Worm (Caenorhabditis elegans) whole organism, dauer: ENCODE data around the gene ZC395.11.

Experiments
- unc-62 ChIP-seq: sonication (generic microtip); optimal IDR thresholded peaks from 2 replicates; lab custom pipeline; 2017; ENCODE audit warnings: missing biosample characterization, missing genetic modification reagents, missing genetic modification characterization

Gene ZC395.11

DNA sequence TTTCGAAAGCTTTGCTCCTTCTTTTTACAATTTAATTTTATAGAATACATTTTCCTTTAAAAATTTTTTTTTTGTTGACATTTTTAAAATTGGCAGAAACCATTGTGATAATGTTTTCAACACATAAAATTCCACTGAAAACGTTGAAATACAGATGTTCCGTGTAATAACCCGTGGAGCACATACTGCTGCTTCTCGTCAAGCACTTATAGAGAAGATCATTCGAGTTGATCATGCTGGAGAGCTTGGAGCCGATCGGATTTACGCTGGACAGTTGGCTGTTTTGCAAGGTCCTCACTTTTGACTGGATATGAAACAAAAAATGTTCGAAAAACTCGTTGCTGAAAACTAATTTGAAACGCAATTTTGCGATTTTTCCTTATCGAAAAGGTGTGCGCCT is 8.4 kb downstream of the ZC395.11 start, which contains the start of gene clk-1:
clk-1 (plus strand) TSS at position 155 of the 400 bp plus-strand sequence.
- no peak for TF ChIP-seq unc-62

DNA sequence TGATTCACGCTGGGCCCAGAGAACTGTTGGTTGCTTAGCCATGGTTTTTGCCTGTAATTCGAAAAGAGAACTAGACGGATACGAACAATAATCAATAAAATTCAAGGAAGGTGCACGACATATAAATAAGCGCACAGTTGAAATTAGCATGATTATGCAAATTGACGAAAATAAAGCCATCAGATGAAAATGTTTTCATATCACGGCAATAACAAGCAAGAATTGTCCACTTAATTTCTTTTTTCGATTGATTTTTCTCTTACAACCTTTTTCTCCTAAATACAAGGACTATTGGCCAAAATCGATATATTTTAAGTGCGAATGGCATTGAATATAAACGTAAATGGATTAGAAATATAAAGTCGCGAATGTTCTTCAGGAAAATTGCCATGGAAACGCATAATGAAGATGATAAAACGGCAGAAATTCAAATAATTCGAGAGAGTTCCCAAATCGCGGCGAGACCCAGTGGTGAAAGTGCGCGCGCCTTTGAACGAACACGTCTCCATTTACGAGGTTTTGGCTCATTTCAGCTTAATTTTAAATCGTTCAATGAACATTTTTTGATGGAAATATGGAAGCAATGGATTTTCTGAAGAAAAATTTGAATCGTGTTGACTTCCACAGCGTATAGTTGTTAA is 11.3 kb downstream of the ZC395.11 start, which contains the start of the genes daf-41 and toc-1:
daf-41 (minus strand) TSS at position 51 of the 641 bp plus-strand sequence.
toc-1 (plus strand) TSS at position 537 of the 641 bp plus-strand sequence.
- TF ChIP-seq unc-62 = no peak

DNA sequence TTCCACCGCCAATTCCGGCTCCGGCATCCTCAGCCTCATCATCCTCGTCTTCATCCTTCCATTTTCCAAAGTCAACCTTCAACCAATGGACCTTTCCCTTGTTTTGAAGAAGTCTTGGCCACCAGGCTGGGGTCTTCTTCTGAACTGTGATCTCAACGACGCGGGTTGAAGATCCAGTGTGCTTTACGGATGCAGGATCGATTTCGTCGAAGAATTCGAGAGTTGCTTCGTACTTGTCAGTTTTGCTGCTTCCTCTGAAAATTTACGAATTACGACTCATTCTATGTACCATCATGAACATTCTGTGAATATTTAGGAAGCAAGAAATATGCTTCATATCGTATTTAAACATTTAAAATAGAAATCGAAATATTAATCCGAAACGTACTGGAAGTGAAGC is 11.9 kb downstream of the ZC395.11 start:
- TF ChIP-seq unc-62 = no peak

DNA sequence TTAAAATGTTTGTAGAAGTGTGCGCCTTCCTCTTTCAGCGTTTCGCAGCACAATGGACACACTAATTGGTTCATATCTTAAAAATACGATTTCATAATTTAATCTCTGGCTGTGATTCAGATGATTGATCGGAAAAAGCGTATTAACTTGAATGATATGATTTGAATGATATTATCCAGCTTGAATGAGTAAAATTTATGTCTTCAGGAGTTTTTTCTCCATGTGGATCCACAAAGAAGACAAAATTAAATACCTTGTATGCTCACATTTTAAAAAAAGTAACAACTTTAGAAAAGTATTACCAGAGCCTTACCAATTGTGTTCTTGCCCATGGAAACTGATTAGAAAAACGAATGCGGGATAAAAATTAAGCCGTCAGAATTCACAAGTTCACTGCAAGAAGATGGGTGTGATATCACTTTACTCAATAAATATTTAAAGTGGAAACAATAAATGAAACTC is 12.7 kb downstream of the ZC395.11 start, which contains the start of gene ztf-8:
ztf-8 (minus strand) TSS at position 76 of the 462 bp plus-strand sequence.
- no peak for TF ChIP-seq unc-62

DNA sequence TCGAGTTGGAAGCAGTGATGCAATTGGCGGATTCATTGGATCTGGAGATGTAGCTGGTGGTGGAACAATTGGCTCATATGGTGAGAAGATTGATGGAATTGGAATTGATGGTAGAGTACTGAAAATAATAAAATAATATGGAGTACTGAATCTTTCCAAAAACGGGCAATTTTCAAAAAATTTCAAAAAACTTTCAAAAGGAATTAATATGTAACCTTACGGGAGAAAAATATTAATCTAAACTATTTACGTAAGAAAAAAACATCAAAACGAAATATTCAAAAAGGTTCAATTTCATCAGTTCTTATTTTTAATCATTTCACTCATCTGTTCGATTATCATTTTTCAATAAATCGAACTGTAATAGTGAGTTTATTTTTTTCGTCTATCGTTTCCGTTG is 16.3 kb downstream of the ZC395.11 start, which contains the start of gene ZC395.4:
ZC395.4 (plus strand) TSS at position 301 of the 400 bp plus-strand sequence.
- no peak for TF ChIP-seq unc-62

DNA sequence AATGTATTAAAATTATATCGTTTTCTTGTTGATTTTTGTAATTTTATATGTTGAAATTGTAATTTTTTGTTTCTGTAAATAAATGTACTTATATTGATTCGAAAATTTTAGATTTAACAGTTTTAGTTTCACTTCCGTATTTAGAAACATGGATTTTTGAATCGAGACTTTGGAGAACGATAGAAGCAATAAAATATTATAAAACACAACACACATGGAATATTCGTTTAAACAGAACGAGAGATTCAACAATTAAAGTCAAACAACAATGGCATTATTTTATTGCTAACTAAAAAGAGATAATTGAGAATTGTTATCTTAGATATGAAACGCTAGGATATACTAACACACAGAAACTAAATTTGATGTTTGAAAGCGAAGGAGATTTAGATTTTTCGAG is 17.6 kb downstream of the ZC395.11 start:
- no peak for TF ChIP-seq unc-62

DNA sequence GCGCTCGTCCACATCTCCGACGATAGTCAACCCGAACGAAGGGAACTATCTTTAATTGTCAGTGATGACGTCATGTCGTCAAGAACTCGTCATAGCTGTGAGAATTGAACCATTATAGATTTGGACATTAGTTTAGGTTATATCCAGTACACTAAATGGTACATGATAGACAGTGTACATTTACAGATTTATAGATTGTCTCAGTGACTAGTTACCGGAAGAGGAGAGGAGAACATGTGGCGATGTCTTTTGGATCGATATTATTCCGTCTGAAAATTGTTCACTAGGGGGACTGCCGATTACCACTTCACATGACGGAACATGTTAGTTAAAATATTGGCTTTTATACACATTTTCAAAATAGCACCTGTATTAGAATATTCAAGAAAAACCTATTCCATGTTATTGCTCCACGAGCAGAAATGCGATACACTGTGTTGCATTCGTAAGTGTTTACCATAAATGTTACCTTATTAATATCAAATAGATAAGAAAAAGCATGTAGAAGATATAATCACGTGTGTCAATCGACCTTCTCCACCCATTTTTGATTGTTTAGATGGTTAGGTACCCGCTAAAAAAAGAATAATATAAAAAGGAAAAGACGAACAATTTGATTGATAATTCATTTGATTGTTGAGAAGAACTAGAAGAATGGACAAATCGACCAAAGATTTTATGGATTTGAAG is 18.7 kb downstream of the ZC395.11 start, which contains the start of gene ZC395.5:
ZC395.5 (plus strand) TSS at position 632 of the 690 bp plus-strand sequence.
- no peak for TF ChIP-seq unc-62

DNA sequence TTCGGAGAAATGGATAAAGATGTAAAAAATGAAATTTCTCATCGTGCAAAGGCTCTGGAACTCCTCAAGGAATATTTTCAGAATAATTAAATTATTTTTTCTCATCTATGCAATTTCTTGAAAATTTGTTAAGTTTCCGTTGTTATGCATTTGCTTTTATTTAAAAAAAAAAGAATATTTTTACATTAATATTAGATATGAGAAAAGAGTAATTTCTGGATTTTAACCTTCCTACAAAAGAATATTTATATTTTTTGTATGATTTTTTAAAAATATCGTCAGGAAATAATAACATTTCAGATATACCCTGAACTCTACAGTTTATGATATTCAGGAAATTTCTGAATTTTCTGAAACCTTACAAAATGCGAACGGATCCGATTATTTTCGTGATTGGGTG is 21.3 kb downstream of the ZC395.11 start, which contains the start of gene gro-1:
gro-1 (plus strand) TSS at position 301 of the 400 bp plus-strand sequence.
- TF ChIP-seq unc-62 = no peak

DNA sequence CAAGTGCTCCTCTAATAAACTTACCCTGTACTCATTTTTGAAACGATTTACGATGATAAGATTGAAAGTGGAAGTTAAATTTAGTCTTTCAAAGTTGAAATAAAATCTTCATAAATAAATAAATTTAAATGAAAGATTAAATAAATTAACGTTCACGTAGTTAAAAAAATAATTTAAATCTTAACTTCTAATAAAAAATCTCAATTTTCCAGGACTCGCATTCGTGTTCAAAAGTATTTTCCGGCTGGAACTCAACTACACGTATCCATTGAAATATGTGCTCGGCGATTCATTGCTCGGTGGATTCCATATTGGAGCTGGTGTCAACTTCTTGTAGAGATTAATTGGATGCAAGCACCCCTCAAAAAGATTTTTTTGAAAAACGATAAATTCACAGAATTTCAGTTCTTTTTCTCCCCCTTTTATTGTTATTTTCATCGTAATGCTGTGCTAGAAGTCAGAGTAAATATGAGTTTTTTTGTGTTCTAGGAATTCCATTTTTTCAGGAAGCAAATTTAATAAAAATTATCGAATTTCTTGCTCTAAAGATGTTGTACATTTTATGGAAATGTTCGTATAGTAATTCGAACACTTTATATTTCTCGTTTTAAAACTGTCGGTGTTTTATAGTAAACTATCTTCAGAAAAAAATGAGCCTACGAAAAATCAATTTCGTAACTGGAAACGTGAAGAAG is 22.7 kb downstream of the ZC395.11 start, which contains the start of the genes C34E10.9 and hap-1:
C34E10.9 (minus strand) TSS at position 101 of the 695 bp plus-strand sequence.
hap-1 (plus strand) TSS at position 645 of the 695 bp plus-strand sequence.
- TF ChIP-seq unc-62 = no peak

DNA sequence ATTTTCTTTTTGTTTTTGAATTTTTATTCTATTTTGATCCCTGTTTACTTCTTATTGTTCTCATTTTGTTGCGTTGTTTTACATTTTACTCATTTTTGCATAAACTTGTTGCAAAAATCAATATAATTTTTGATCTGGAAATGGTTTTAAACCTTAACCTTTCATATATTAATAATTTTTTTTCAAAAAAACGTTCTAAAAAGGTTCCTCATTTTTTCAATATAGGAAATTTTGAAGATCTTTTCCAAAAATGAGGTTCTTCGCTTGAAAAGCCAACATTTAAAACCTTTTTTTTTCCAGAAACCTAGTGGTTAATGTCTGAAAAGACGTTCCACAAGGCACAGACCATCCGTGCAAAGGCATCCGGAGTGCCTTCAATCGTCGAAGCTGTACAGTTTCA is 25.7 kb downstream of the ZC395.11 start, which contains the start of gene gop-3:
gop-3 (plus strand) TSS at position 301 of the 400 bp plus-strand sequence.
- no peak for TF ChIP-seq unc-62

DNA sequence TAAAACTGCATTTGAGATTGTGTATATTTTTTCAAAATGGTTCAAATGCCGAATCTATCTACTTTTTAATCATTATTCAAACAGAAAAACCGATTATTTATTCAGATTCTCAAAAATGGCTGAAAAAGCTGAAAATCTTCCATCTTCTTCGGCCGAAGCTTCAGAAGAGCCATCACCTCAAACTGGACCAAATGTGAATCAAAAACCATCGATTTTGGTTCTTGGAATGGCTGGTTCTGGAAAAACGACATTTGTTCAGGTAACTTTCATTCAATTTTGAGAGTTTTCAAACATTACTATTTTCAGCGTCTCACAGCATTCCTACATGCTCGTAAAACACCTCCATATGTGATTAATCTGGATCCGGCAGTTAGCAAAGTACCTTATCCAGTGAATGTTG is 27.2 kb downstream of the ZC395.11 start, which contains the start of gene gop-2:
gop-2 (plus strand) TSS at position 106 of the 400 bp plus-strand sequence.
- TF ChIP-seq unc-62 = no peak

DNA sequence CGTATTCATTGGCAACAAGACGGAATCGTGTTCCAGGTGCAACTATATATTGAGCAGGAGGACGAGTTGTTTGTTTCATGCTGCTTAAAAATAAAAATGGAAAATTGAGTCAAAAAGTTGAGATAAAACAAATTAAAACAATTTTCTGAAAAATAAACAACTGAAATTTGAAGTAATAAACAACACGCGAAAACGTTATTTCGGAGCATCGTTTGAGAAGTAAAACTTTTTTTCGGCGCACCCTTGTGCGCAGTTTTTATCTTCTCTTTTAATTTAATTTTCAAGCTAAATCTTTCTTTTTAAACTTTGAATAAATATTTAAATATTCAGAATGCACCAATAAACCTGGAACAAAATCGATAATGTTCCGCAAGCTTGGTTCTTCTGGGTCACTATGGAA is 32.0 kb downstream of the ZC395.11 start, which contains the start of the genes sumv-1 and gop-1:
sumv-1 (minus strand) TSS at position 80 of the 400 bp plus-strand sequence.
gop-1 (plus strand) TSS at position 331 of the 400 bp plus-strand sequence.
- TF ChIP-seq unc-62 = no peak

DNA sequence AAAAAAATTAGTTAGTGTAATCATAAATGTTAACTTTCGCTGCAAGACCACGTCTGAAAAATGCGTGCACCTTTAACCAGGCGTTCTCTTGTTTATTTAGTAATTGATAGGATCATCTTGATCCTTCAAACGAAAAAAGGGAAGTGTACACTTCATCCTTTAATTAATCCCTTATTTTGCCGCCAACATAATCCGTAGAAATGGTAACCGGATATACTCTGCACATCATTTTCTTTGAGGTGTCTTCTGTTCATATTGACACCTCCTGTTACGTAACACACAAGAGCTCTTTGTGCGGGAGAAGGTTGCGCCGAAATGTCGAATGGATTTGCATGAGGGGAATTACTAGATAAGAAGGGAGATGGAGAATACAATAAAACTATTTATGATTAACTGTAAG is 37.4 kb downstream of the ZC395.11 start:
- no peak for TF ChIP-seq unc-62

DNA sequence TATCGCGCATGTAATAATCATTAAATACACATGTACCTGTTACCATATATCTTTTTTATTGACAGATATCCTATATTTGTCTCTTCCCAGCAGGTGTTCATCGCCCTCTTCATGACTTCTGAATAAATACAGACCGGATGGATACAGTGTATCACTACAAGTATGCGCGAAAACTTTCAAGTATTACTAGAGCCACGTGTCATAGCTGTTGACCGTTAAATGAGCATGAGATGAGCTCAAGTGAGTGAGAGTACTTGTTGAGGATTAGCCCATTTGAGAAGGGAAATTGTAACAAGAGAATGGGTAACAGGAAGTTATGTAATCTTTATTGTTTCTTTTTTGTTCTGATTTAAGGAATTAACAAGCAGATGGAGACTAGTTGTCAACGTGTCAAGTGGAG is 41.0 kb downstream of the ZC395.11 start:
- TF ChIP-seq unc-62 = no peak

DNA sequence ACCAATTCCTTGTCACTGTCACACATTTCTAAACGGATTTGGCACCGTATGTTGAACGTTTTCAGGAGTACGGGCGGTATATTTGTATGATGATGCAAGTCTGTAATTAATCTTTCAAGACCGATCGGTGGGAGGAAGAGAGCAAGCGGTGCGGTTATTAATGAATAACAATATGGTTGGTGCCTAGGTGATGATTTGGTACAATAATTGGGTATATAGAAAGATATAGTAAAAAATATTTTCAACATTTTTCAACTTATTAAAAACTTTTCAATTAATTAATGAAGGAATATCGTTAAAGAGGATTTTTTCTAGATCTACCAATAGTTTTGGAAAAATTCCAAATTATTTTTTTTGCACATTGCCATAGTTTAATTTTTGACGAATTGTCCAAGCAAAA is 41.6 kb downstream of the ZC395.11 start, which contains the start of gene cnd-1:
cnd-1 (minus strand) TSS at position 101 of the 400 bp plus-strand sequence.
- no peak for TF ChIP-seq unc-62

DNA sequence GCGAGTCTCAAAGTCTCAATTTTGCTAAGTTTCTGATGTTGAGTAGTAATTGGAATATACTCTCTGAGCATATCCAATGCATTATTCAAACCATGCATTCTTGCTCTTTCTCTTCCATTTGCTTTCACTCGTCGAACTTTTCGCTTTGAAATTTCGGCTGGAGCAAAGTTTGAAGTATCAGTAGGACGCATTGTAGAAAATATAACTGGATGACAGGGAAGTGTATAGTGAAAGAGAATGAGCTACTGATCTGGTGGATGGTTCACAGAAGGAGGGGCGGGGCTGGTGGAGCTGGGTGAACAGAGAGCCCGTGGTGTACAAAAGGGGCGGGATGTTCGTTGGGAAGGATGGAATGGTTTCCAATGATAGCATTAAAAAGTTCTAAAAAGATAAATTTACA is 44.3 kb downstream of the ZC395.11 start:
- TF ChIP-seq unc-62 = no peak
